Fruit fly (Drosophila melanogaster): ENCODE data around the gene CG14022.

Gene CG14022

DNA sequence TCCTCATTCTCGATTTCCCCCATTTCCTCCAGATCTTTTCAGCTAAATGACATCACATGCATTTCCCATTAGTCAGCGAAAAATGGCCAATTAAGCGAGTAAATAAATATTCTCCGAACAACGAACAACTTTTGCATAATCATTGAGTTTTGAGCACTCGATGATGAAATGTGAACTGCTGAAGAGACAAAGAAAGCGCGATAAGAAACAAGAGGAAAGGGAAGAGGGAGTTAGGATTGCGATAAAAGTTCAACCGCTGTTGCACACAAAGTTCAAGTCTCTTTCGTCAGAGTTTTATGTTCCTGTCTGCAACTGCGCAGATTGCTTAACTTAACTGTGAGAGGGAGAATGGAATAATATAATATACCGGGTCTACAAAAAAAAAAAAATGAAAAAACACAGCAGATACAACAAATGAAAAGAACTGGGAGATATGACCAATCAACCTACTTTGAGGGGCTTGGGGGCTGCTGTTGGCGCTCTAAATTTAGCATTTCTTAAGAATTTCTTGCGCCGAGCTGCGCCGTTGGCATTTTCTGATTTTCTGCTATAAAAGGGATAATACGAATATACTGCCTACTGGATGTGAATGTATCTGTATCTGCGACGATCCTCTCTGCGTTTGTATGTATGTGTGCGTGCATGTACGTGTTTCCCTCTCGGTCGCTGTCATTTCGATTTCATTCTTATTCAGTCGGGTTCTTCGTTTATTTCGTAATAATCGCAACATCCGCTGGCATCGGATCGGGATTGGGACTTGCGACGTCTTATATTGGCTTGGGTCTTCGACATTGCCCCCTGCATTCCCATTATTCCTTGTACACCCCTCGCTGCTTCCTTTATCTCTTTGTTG is 34.1 kb downstream of the CG14022 start (continued):
- TF ChIP-seq CG6854 (GFP tag; optimal IDR thresholded peaks at IDR 0.05) (peak; percentile 55), CG6808 (GFP tag; optimal IDR thresholded peaks at IDR 0.05) (peak; percentile 41), Sox15 (GFP tag; optimal IDR thresholded peaks at IDR 0.05) (no peak), CG16779 (tag; optimal IDR thresholded peaks at IDR 0.05) (peak; percentile 24)

DNA sequence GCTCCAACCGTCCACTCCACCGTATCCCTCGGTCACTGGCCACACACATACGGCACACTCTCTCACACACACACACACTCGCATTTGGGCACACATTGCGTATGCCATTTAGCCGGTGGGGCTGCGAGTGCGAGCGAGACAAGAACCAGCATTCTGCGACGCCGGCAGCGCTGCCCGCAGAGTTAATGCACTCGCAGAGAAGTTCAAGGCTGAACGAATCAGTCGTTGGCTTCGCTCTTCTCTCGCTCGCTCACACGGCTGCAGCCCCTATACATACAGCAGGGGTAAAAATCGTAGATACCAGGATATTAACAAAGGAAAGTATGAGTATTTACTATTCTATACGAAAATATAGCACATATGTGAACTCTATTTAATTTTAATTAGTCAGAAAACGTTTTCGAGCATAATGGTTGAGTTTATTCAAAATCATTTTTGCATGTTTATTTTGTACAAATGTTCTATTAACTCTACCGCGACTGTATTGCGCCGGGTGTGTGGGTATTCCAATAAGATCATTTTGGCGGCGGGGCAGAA is 35.6 kb downstream of the CG14022 start:
- TF ChIP-seq CG11762 (GFP tag; optimal IDR thresholded peaks at IDR 0.05; ENCODE audit: insufficient read depth) (peak; percentile 91), Gug (GFP tag; IDR thresholded peaks at IDR 0.05) (peak; percentile 78), fd85E (GFP tag; optimal IDR thresholded peaks at IDR 0.05) (peak; percentile 86), Hr38 (GFP tag; optimal IDR thresholded peaks at IDR 0.05) (no peak), salr (GFP tag; optimal IDR thresholded peaks at IDR 0.05) (peak; percentile 82 to 86), cyc (GFP tag; optimal IDR thresholded peaks at IDR 0.05) (peak; percentile 91), CG6808 (GFP tag; optimal IDR thresholded peaks at IDR 0.05) (peak; percentile 96), CG8632 (GFP tag; optimal IDR thresholded peaks at IDR 0.05) (peak; percentile 94), vri (GFP tag; optimal IDR thresholded peaks at IDR 0.05) (no peak), CG4318 (GFP tag; optimal IDR thresholded peaks at IDR 0.05) (peak; percentile 80), Sox14 (GFP tag; optimal IDR thresholded peaks at IDR 0.05) (peak; percentile 99), dsx (GFP tag; optimal IDR thresholded peaks at IDR 0.05; ENCODE audit: poor library complexity, severe bottlenecking) (peak; percentile 95), Hr39 (GFP tag; optimal IDR thresholded peaks at IDR 0.05) (peak; percentile 94), OdsH (GFP tag; optimal IDR thresholded peaks at IDR 0.05) (peak; percentile 94), CG11902 (GFP tag; optimal IDR thresholded peaks at IDR 0.05) (peak; percentile 86), CG1621 (tag; optimal IDR thresholded peaks at IDR 0.05) (peak; percentile 94), net (GFP tag; optimal IDR thresholded peaks at IDR 0.05) (peak; percentile 96), CG32006 (GFP tag; optimal IDR thresholded peaks at IDR 0.05) (peak; percentile 92), CG15336 (GFP tag; IDR thresholded peaks at IDR 0.05) (peak; percentile 93), Sox15 (GFP tag; optimal IDR thresholded peaks at IDR 0.05) (peak; percentile 89), fd59A (GFP tag; optimal IDR thresholded peaks at IDR 0.05) (peak; percentile 95), CG9139 (GFP tag; optimal IDR thresholded peaks at IDR 0.05) (peak; percentile 95), CG10631 (GFP tag; optimal IDR thresholded peaks at IDR 0.05) (peak; percentile 92), Ets21C (GFP tag; optimal IDR thresholded peaks at IDR 0.05) (peak; percentile 93), Eip93F (GFP tag; optimal IDR thresholded peaks at IDR 0.05) (peak; percentile 88), CG8319 (GFP tag; optimal IDR thresholded peaks at IDR 0.05) (peak; percentile 85), CG34406 (GFP tag; optimal IDR thresholded peaks at IDR 0.05) (peak; percentile 95), topi (GFP tag; optimal IDR thresholded peaks at IDR 0.05) (peak; percentile 95), achi (GFP tag; optimal IDR thresholded peaks at IDR 0.05) (peak; percentile 94), CG6854 (GFP tag; optimal IDR thresholded peaks at IDR 0.05) (peak; percentile 86), lz (GFP tag; optimal IDR thresholded peaks at IDR 0.05) (peak; percentile 96), CG6163 (GFP tag; IDR thresholded peaks at IDR 0.05) (peak; percentile 96), eg (GFP tag; IDR thresholded peaks at IDR 0.05) (peak; percentile 92), Eip75B (GFP tag; optimal IDR thresholded peaks at IDR 0.05) (peak; percentile 97), CG6792 (GFP tag; optimal IDR thresholded peaks at IDR 0.05) (peak; percentile 96), fkh (GFP tag; optimal IDR thresholded peaks at IDR 0.05) (peak; percentile 70), Lpt (GFP tag; optimal IDR thresholded peaks at IDR 0.05) (peak; percentile 81), Ets96B (tag; optimal IDR thresholded peaks at IDR 0.05) (peak; percentile 99), acj6 (GFP tag; optimal IDR thresholded peaks at IDR 0.05) (peak; percentile 96), Eip78C (GFP tag) (peak; percentile 98), CG7368 (GFP tag; optimal IDR thresholded peaks at IDR 0.05) (peak; percentile 92), Blimp-1 (GFP tag; optimal IDR thresholded peaks at IDR 0.05) (peak; percentile 82), CG16779 (tag; optimal IDR thresholded peaks at IDR 0.05) (peak; percentile 94), dac (GFP tag; optimal IDR thresholded peaks at IDR 0.05) (peak; percentile 77), svp (GFP tag) (peak; percentile 99), esn (GFP tag; optimal IDR thresholded peaks at IDR 0.05) (peak; percentile 96), Sox102F (GFP tag; optimal IDR thresholded peaks at IDR 0.05) (peak; percentile 96)
